Fruit fly (Drosophila melanogaster): Measurements from ENCODE around the gene Nedd8.

The Nedd8 gene

dm6 chr2L:18980982-18981381, 29.3 kb upstream of the Nedd8 start (continued):
- TF ChIP-seq Mad (GFP tag; optimal IDR thresholded peaks at IDR 0.05): no peak
- peak; percentile 65; the same call in 1 of the 2 replicates for TF ChIP-seq Drgx (GFP tag; IDR thresholded peaks at IDR 0.05)

- TF ChIP-seq odd (GFP tag; optimal IDR thresholded peaks at IDR 0.05) (no peak), peb (GFP tag; IDR thresholded peaks at IDR 0.05) (no peak), Mrtf (GFP tag; IDR thresholded peaks at IDR 0.05) (no peak), CG15073 (GFP tag; optimal IDR thresholded peaks at IDR 0.05) (no peak), Nf-YB (GFP tag; optimal IDR thresholded peaks at IDR 0.05) (no peak), nom (GFP tag; optimal IDR thresholded peaks at IDR 0.05) (peak; percentile 26), da (GFP tag; optimal IDR thresholded peaks at IDR 0.05) (no peak), maf-S (GFP tag; optimal IDR thresholded peaks at IDR 0.05) (no peak), CG15601 (tag; optimal IDR thresholded peaks at IDR 0.05) (no peak), seq (GFP tag; IDR thresholded peaks at IDR 0.05) (no peak), CG32767 (GFP tag; IDR thresholded peaks at IDR 0.05) (0 out of 2 replicates have a peak, but pooled peaks have one; percentile 12), CG11247 (GFP tag; IDR thresholded peaks at IDR 0.05) (no peak), sna (GFP tag; IDR thresholded peaks at IDR 0.05; ENCODE audit: partially characterized antibody) (no peak), unpg (GFP tag; optimal IDR thresholded peaks at IDR 0.05) (no peak)
Measured at dm6 chr2L:18979407-18979806, 27.8 kb upstream of the Nedd8 start.

dm6 chr2L:18978923-18979322, 27.3 kb upstream of the Nedd8 start:
- peak; percentile 42 for TF ChIP-seq Hey (tag; optimal IDR thresholded peaks at IDR 0.05)
- no peak for TF ChIP-seq pb (GFP tag; optimal IDR thresholded peaks at IDR 0.05)

- TF ChIP-seq CG3163 (GFP tag; optimal IDR thresholded peaks at IDR 0.05) (no peak), z (GFP tag; IDR thresholded peaks at IDR 0.05) (0 out of 3 replicates have a peak, but pooled peaks have one; percentile 48), twi (tag; optimal IDR thresholded peaks at IDR 0.05) (peak; percentile 95), CG10431 (GFP tag; optimal IDR thresholded peaks at IDR 0.05) (no peak), MESR4 (GFP tag; optimal IDR thresholded peaks at IDR 0.05) (no peak), sob (GFP tag; IDR thresholded peaks at IDR 0.05) (peak; percentile 39; the same call in 1 of the 2 replicates)
Measured at dm6 chr2L:18976749-18977148, 25.1 kb upstream of the Nedd8 start.

dm6 chr2L:18974063-18974779, 22.6 kb upstream of the Nedd8 start, which contains the start of the genes L2HGDH and CG10431:
TSS of gene L2HGDH (minus strand) at chr2L:18974448.
TSS of gene CG10431 (plus strand) at chr2L:18974710.
- TF ChIP-seq Usf (GFP tag; optimal IDR thresholded peaks at IDR 0.05) (no peak), CG34376 (GFP tag; optimal IDR thresholded peaks at IDR 0.05) (peak; percentile 91), Trl (optimal IDR thresholded peaks at IDR 0.05) (peak in 1 of 2 experiments; percentile 48), Trl (GFP tag; optimal IDR thresholded peaks at IDR 0.05) (peak; percentile 48), exex (tag; optimal IDR thresholded peaks at IDR 0.05) (peak; percentile 93), CG12071 (GFP tag; optimal IDR thresholded peaks at IDR 0.05) (peak; percentile 57), slbo (GFP tag; IDR thresholded peaks at IDR 0.05) (peak; percentile 54; the same call in 1 of the 2 replicates), CG11560 (tag; IDR thresholded peaks at IDR 0.05) (no peak), CG2712 (tag; optimal IDR thresholded peaks at IDR 0.05) (peak; percentile 77), CG2129 (GFP tag; IDR thresholded peaks at IDR 0.05; ENCODE audit: partially characterized antibody) (no peak), psq (GFP tag; optimal IDR thresholded peaks at IDR 0.05) (no peak), eyg (GFP tag; optimal IDR thresholded peaks at IDR 0.05) (no peak), yki (optimal IDR thresholded peaks at IDR 0.05) (no peak), danr (GFP tag; IDR thresholded peaks at IDR 0.05) (0 out of 2 replicates have a peak, but pooled peaks have one; percentile 20), cwo (GFP tag; optimal IDR thresholded peaks at IDR 0.05) (peak; percentile 78), sob (GFP tag; IDR thresholded peaks at IDR 0.05) (0 out of 2 replicates have a peak, but pooled peaks have one; percentile 7), grn (GFP tag; optimal IDR thresholded peaks at IDR 0.05) (peak; percentile 28), CG10274 (GFP tag; optimal IDR thresholded peaks at IDR 0.05) (no peak), CG12769 (tag; optimal IDR thresholded peaks at IDR 0.05) (peak; percentile 72), nerfin-1 (tag; optimal IDR thresholded peaks at IDR 0.05) (peak; percentile 45), CG10654 (GFP tag; optimal IDR thresholded peaks at IDR 0.05) (peak; percentile 47), h (optimal IDR thresholded peaks at IDR 0.05) (no peak), CG15073 (GFP tag; optimal IDR thresholded peaks at IDR 0.05) (no peak)

All from whole organism, embryonic.